Worm (Caenorhabditis elegans) whole organism, late embryonic: ENCODE measurements around the gene T07D3.4.

Experiments used
- F13H6.1 ChIP-seq: sonication (generic microtip); optimal IDR thresholded peaks from 2 replicates; lab custom pipeline; 2016; ENCODE audit warnings: missing genetic modification characterization, missing compliant biosample characterization
- ceh-14 ChIP-seq: sonication (generic microtip); optimal IDR thresholded peaks from 2 replicates; lab custom pipeline; 2016; ENCODE audit warnings: missing genotype, missing genetic modification characterization, missing compliant biosample characterization
- ceh-9 ChIP-seq: sonication (generic microtip); optimal IDR thresholded peaks from 2 replicates; lab custom pipeline; 2016; ENCODE audit warnings: mild to moderate bottlenecking, missing genetic modification characterization, inconsistent platforms, missing compliant biosample characterization
- lim-6 ChIP-seq: sonication (generic microtip); optimal IDR thresholded peaks from 2 replicates; lab custom pipeline; 2016; ENCODE audit warnings: missing genetic modification characterization, missing compliant biosample characterization
- madf-2 ChIP-seq: sonication (generic microtip); optimal IDR thresholded peaks from 2 replicates; lab custom pipeline; 2017; ENCODE audit warnings: missing genetic modification characterization, missing compliant biosample characterization
- odd-2 ChIP-seq: sonication (generic microtip); optimal IDR thresholded peaks from 2 replicates; lab custom pipeline; 2017; ENCODE audit warnings: antibody characterized with exemption, mild to moderate bottlenecking, missing genetic modification characterization, missing compliant biosample characterization
- pha-4 ChIP-seq: fragments of 150-350 bp; optimal IDR thresholded peaks from 2 replicates; lab custom pipeline; 2018; ENCODE audit warnings: missing biosample characterization, missing genetic modification reagents, missing genetic modification characterization
- pros-1 ChIP-seq: fragments of 150-350 bp; optimal IDR thresholded peaks from 2 replicates; lab custom pipeline; 2014; ENCODE audit warnings: missing biosample characterization, missing genetic modification reagents, missing genetic modification characterization
- unc-42 ChIP-seq: sonication (generic microtip); optimal IDR thresholded peaks from 2 replicates; lab custom pipeline; 2016; ENCODE audit warnings: missing genotype, missing genetic modification characterization, missing compliant biosample characterization

ce11 chrII:938549-938948 is 50.4 kb downstream of the T07D3.4 start, which contains the start of gene R07C3.3:
- TF ChIP-seq pros-1 (tag; lab: Kevin White, UChicago) (no peak), ceh-14 (no peak), ceh-9 (tag; lab: Kevin White, UChicago) (no peak), lim-6 (tag; lab: Kevin White, UChicago) (no peak), F13H6.1 (tag; lab: Kevin White, UChicago) (no peak), madf-2 (tag; lab: Kevin White, UChicago) (no peak), unc-42 (tag; lab: Kevin White, UChicago) (no peak), odd-2 (tag; lab: Kevin White, UChicago) (no peak), pha-4 (tag; lab: Kevin White, UChicago) (no peak)
